Worm (Caenorhabditis elegans) whole organism, L1 larva: Measurements from ENCODE around the gene T24H10.4.

Experiments used
- C04F5.9 ChIP-seq: sonication (generic microtip); optimal IDR thresholded peaks from 2 replicates; lab custom pipeline; 2016; ENCODE audit warnings: missing genetic modification characterization, missing compliant biosample characterization
- C16A3.4 ChIP-seq: fragments of 150-350 bp; optimal IDR thresholded peaks from 2 replicates; lab custom pipeline; 2014; ENCODE audit warnings: missing biosample characterization, missing genetic modification characterization
- F16B12.6 ChIP-seq: fragments of 150-350 bp; optimal IDR thresholded peaks from 2 replicates; lab custom pipeline; 2014; ENCODE audit warnings: missing biosample characterization, missing genetic modification characterization
- Y116A8C.19 ChIP-seq: sonication (generic microtip); optimal IDR thresholded peaks from 2 replicates; lab custom pipeline; 2016; ENCODE audit warnings: missing compliant biosample characterization, missing genetic modification characterization, borderline replicate concordance
- alr-1 ChIP-seq: fragments of 200-800 bp; sonication (Bioruptor generic); optimal IDR thresholded peaks from 2 replicates; lab custom pipeline; 2018; ENCODE audit warnings: borderline replicate concordance, mild to moderate bottlenecking, missing genetic modification characterization, missing compliant biosample characterization
- ama-1 ChIP-seq: fragments of 150-350 bp; optimal IDR thresholded peaks from 2 replicates; lab custom pipeline; 2014
- blmp-1 ChIP-seq: fragments of 150-350 bp; optimal IDR thresholded peaks from 2 replicates; lab custom pipeline; 2014; ENCODE audit warnings: missing biosample characterization, missing genetic modification characterization
- ceh-63 ChIP-seq: fragments of 200-800 bp; sonication (Bioruptor generic); optimal IDR thresholded peaks from 2 replicates; lab custom pipeline; 2018; ENCODE audit warnings: mild to moderate bottlenecking, missing genetic modification characterization, missing compliant biosample characterization
- ceh-8 ChIP-seq: fragments of 200-800 bp; sonication (Bioruptor generic); optimal IDR thresholded peaks from 2 replicates; lab custom pipeline; 2018; ENCODE audit warnings: mild to moderate bottlenecking, missing genetic modification characterization, moderate library complexity, missing compliant biosample characterization
- ceh-88 ChIP-seq: fragments of 200-800 bp; sonication (Bioruptor generic); IDR thresholded peaks from 2 replicates; pipeline ENCODE4 v1.3.6; 2022; ENCODE audit warnings: missing genetic modification characterization, missing compliant biosample characterization
- ceh-90 ChIP-seq: sonication (generic microtip); optimal IDR thresholded peaks from 2 replicates; lab custom pipeline; 2016; ENCODE audit warnings: missing genetic modification characterization, missing compliant biosample characterization
- dpl-1 ChIP-seq, 3 experiments: fragments of 150-350 bp in 2 of 3; sonication (generic microtip) in 1 of 3; optimal IDR thresholded peaks; 2 replicates each; lab custom pipeline; 2014 to 2017; ENCODE audit warnings: missing biosample characterization in 3 of 3, missing genetic modification characterization in 3 of 3, missing genetic modification reagents in 3 of 3
- efl-1 ChIP-seq, 4 experiments: fragments of 150-350 bp; optimal IDR thresholded peaks in 3 of 4; peaks in 1 of 4; 1 replicate in 1 of 4; 2 replicates in 3 of 4; lab custom pipeline; 2014; ENCODE audit warnings: missing biosample characterization in 2 of 4, missing genetic modification characterization in 2 of 4, missing genetic modification reagents in 2 of 4
- egl-13 ChIP-seq: sonication (generic microtip); optimal IDR thresholded peaks from 2 replicates; lab custom pipeline; 2016; ENCODE audit warnings: missing genotype, missing genetic modification reagents, missing genetic modification characterization, missing compliant biosample characterization
- elt-2 ChIP-seq: sonication (generic microtip); optimal IDR thresholded peaks from 2 replicates; lab custom pipeline; 2016; ENCODE audit warnings: missing genetic modification characterization, mild to moderate bottlenecking, inconsistent platforms, missing compliant biosample characterization, missing genetic modification reagents
- elt-3 ChIP-seq, 6 experiments: fragments of 150-350 bp in 1 of 6; sonication (generic microtip); optimal IDR thresholded peaks; 2 replicates each; lab custom pipeline; 2017 to 2018; ENCODE audit warnings: missing biosample characterization in 6 of 6, missing genetic modification characterization in 6 of 6, inconsistent platforms in 1 of 6
- fkh-10 ChIP-seq: sonication (generic microtip); optimal IDR thresholded peaks from 2 replicates; lab custom pipeline; 2017; ENCODE audit warnings: missing biosample characterization, missing genetic modification reagents, missing genetic modification characterization
- fos-1 ChIP-seq: fragments of 150-350 bp; optimal IDR thresholded peaks from 2 replicates; lab custom pipeline; 2014; ENCODE audit warnings: missing biosample characterization, missing genetic modification characterization
- jun-1 ChIP-seq: fragments of 150-350 bp; optimal IDR thresholded peaks from 2 replicates; lab custom pipeline; 2014; ENCODE audit warnings: missing biosample characterization, missing genetic modification reagents, missing genetic modification characterization
- lin-13 ChIP-seq: fragments of 150-350 bp; optimal IDR thresholded peaks from 2 replicates; lab custom pipeline; 2014; ENCODE audit warnings: missing biosample characterization, missing genetic modification reagents, missing genetic modification characterization
- lin-14 ChIP-seq: fragments of 200-800 bp; sonication (Bioruptor generic); optimal IDR thresholded peaks from 2 replicates; lab custom pipeline; 2018; ENCODE audit warnings: mild to moderate bottlenecking, missing genetic modification characterization, moderate library complexity, missing compliant biosample characterization
- lin-15B ChIP-seq: fragments of 150-350 bp; sonication (generic microtip); optimal IDR thresholded peaks from 3 replicates; lab custom pipeline; 2014; ENCODE audit warnings: missing biosample characterization, missing genetic modification characterization
- lin-35 ChIP-seq, 2 experiments: fragments of 150-350 bp; optimal IDR thresholded peaks; 2 replicates each; lab custom pipeline; 2014; ENCODE audit warnings: missing biosample characterization in 2 of 2, missing genetic modification characterization in 2 of 2, missing genetic modification reagents in 2 of 2
- lin-39 ChIP-seq: fragments of 150-350 bp; optimal IDR thresholded peaks from 2 replicates; lab custom pipeline; 2014; ENCODE audit warnings: missing biosample characterization, missing genetic modification reagents, missing genetic modification characterization
- lir-3 ChIP-seq: sonication (generic microtip); optimal IDR thresholded peaks from 2 replicates; lab custom pipeline; 2016; ENCODE audit warnings: mild to moderate bottlenecking, missing genetic modification characterization, moderate library complexity, missing compliant biosample characterization; ENCODE audit not compliant: poor library complexity
- lsy-2 ChIP-seq, 2 experiments: fragments of 150-350 bp; optimal IDR thresholded peaks; 2 replicates each; lab custom pipeline; 2014; ENCODE audit warnings: missing biosample characterization in 2 of 2, missing genetic modification characterization in 2 of 2
- mab-9 ChIP-seq: fragments of 200-800 bp; sonication (Bioruptor generic); IDR thresholded peaks from 2 replicates; pipeline ENCODE4 v1.3.6; 2022; ENCODE audit warnings: missing genetic modification reagents, missing genetic modification characterization, missing compliant biosample characterization
- mep-1 ChIP-seq: fragments of 150-350 bp; optimal IDR thresholded peaks from 2 replicates; lab custom pipeline; 2014; ENCODE audit warnings: missing biosample characterization, missing genetic modification characterization
- nhr-11 ChIP-seq: fragments of 150-350 bp; optimal IDR thresholded peaks from 2 replicates; lab custom pipeline; 2014; ENCODE audit warnings: missing biosample characterization, missing genetic modification characterization
- nhr-12 ChIP-seq: sonication (generic microtip); optimal IDR thresholded peaks from 2 replicates; lab custom pipeline; 2017; ENCODE audit warnings: missing biosample characterization, missing genetic modification characterization
- nhr-20 ChIP-seq: sonication (generic microtip); optimal IDR thresholded peaks from 2 replicates; lab custom pipeline; 2016; ENCODE audit warnings: mild to moderate bottlenecking, missing genetic modification characterization, missing compliant biosample characterization
- nhr-237 ChIP-seq: fragments of 150-350 bp; optimal IDR thresholded peaks from 2 replicates; lab custom pipeline; 2014; ENCODE audit warnings: missing biosample characterization, missing genetic modification characterization
- nhr-28 ChIP-seq: fragments of 150-350 bp; optimal IDR thresholded peaks from 2 replicates; lab custom pipeline; 2014; ENCODE audit warnings: missing biosample characterization, missing genetic modification characterization
- nhr-47 ChIP-seq: sonication (generic microtip); optimal IDR thresholded peaks from 2 replicates; lab custom pipeline; 2016; ENCODE audit warnings: mild to moderate bottlenecking, missing genetic modification characterization, moderate library complexity, missing compliant biosample characterization
- nhr-71 ChIP-seq: sonication (generic microtip); optimal IDR thresholded peaks from 2 replicates; lab custom pipeline; 2016; ENCODE audit warnings: mild to moderate bottlenecking, missing genetic modification characterization, moderate library complexity, missing compliant biosample characterization
- nhr-76 ChIP-seq: sonication (generic microtip); optimal IDR thresholded peaks from 2 replicates; lab custom pipeline; 2017; ENCODE audit warnings: missing biosample characterization, missing genetic modification characterization
- nhr-84 ChIP-seq: sonication (generic microtip); optimal IDR thresholded peaks from 2 replicates; lab custom pipeline; 2017; ENCODE audit warnings: missing biosample characterization, missing genetic modification characterization
- nhr-85 ChIP-seq: sonication (generic microtip); peaks from one replicate; lab custom pipeline; 2016; ENCODE audit warnings: missing genetic modification characterization, inconsistent platforms, missing compliant biosample characterization
- nhr-90 ChIP-seq: sonication (generic microtip); optimal IDR thresholded peaks from 2 replicates; lab custom pipeline; 2016; ENCODE audit warnings: mild to moderate bottlenecking, missing genetic modification characterization, missing compliant biosample characterization; ENCODE audit not compliant: poor library complexity
- pqm-1 ChIP-seq: sonication (generic microtip); optimal IDR thresholded peaks from 3 replicates; lab custom pipeline; 2017; ENCODE audit warnings: missing biosample characterization, missing genetic modification characterization
- rnt-1 ChIP-seq: sonication (generic microtip); optimal IDR thresholded peaks from 2 replicates; lab custom pipeline; 2016; ENCODE audit warnings: mild to moderate bottlenecking, missing genetic modification characterization, moderate library complexity, missing compliant biosample characterization
- sox-4 ChIP-seq: sonication (generic microtip); optimal IDR thresholded peaks from 2 replicates; lab custom pipeline; 2016; ENCODE audit warnings: missing genetic modification characterization, missing compliant biosample characterization
- swsn-7 ChIP-seq: sonication (generic microtip); optimal IDR thresholded peaks from 2 replicates; lab custom pipeline; 2016; ENCODE audit warnings: missing genetic modification characterization, missing compliant biosample characterization
- tbx-2 ChIP-seq: sonication (generic microtip); optimal IDR thresholded peaks from 2 replicates; lab custom pipeline; 2016; ENCODE audit warnings: missing genetic modification characterization, missing compliant biosample characterization
- vab-15 ChIP-seq: sonication (generic microtip); optimal IDR thresholded peaks from 2 replicates; lab custom pipeline; 2017; ENCODE audit warnings: missing genotype, mild to moderate bottlenecking, missing genetic modification characterization, missing compliant biosample characterization
- xbp-1 ChIP-seq: sonication (generic microtip); optimal IDR thresholded peaks from 2 replicates; lab custom pipeline; 2016; ENCODE audit warnings: missing genetic modification characterization, missing compliant biosample characterization
- zag-1 ChIP-seq: fragments of 150-350 bp; optimal IDR thresholded peaks from 2 replicates; lab custom pipeline; 2014; ENCODE audit warnings: missing biosample characterization, missing genetic modification characterization
- zip-4 ChIP-seq: fragments of 200-800 bp; sonication (Bioruptor generic); optimal IDR thresholded peaks from 2 replicates; lab custom pipeline; 2018; ENCODE audit warnings: mild to moderate bottlenecking, missing genetic modification characterization, moderate library complexity, missing compliant biosample characterization
- ztf-11 ChIP-seq, 2 experiments: sonication (generic microtip); optimal IDR thresholded peaks; 2 replicates each; lab custom pipeline; 2016 to 2017; ENCODE audit warnings: missing genetic modification characterization in 2 of 2, missing biosample characterization in 1 of 2, missing compliant biosample characterization in 1 of 2
- ztf-4 ChIP-seq: fragments of 150-350 bp; optimal IDR thresholded peaks from 2 replicates; lab custom pipeline; 2014; ENCODE audit warnings: missing biosample characterization, missing genetic modification characterization

Gene T24H10.4

DNA sequence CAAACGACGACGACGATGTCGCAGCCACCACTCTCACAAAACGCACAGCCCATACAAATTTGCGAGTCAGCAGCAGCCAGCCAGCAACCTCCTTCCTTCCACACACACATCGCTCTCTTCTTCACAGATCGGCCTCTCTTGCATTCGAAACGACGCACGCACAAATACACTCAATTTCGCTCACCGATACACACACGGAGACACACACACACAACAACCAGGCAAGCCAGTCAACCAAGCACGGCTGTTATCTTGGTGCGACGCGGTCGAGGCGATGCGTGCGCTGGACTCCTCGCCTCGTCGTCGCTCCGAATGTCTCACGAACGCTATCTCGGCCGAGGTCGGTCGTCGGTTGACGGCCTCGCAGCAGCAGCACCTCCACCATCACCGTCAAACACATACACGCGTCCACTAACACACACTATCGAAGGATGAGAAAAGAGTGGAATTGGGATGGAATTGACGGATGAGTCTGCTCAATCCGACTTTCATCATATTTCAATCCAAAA is 48.9 kb upstream of the T24H10.4 start (continued):
- peak; percentile 53 for TF ChIP-seq elt-2 (tag; lab: Kevin White, UChicago)
- peak; percentile 82 for TF ChIP-seq nhr-47 (tag; lab: Kevin White, UChicago)
- peak; percentile 68 for TF ChIP-seq lin-15B
- TF ChIP-seq mab-9 (GFP tag; lab: Robert Waterston, UW): no peak; the same call in 1 of the 2 replicates
- peak; percentile 39 for TF ChIP-seq C04F5.9 (tag; lab: Kevin White, UChicago)
- TF ChIP-seq nhr-85 (tag; lab: Kevin White, UChicago): peak; percentile 85
- TF ChIP-seq nhr-71 (tag; lab: Kevin White, UChicago): peak; percentile 93
- peak; percentile 86 for TF ChIP-seq tbx-2
- no peak for TF ChIP-seq sox-4
- TF ChIP-seq alr-1 (tag; lab: Kevin White, UChicago): no peak
- TF ChIP-seq fos-1 (tag; lab: Kevin White, UChicago): peak; percentile 88
- no peak for TF ChIP-seq ceh-8 (GFP tag; lab: Kevin White, UChicago)
- TF ChIP-seq rnt-1 (tag; lab: Kevin White, UChicago): peak; percentile 73
- peak; percentile 67 for TF ChIP-seq blmp-1
- TF ChIP-seq ztf-11 (tag; optimal IDR thresholded peaks at IDR 0.05; lab: Kevin White, UChicago): peak in 1 of 2 experiments; percentile 83
- TF ChIP-seq nhr-90 (tag; lab: Kevin White, UChicago): peak; percentile 78
- TF ChIP-seq xbp-1 (tag; lab: Kevin White, UChicago): peak; percentile 78
- peak; percentile 62 for TF ChIP-seq egl-13 (tag; lab: Kevin White, UChicago)
- TF ChIP-seq jun-1 (tag; lab: Kevin White, UChicago): peak; percentile 94
- no peak for TF ChIP-seq zag-1 (tag; lab: Kevin White, UChicago)
- peak; percentile 64 for TF ChIP-seq nhr-237 (tag; lab: Kevin White, UChicago)
- TF ChIP-seq pqm-1 (tag; lab: Kevin White, UChicago): no peak
- peak; percentile 91 for TF ChIP-seq swsn-7 (tag; lab: Kevin White, UChicago)
- TF ChIP-seq F16B12.6 (tag; lab: Kevin White, UChicago): peak; percentile 62
- peak; percentile 94 for TF ChIP-seq C16A3.4 (tag; lab: Kevin White, UChicago)
- TF ChIP-seq nhr-84: no peak
- no peak for TF ChIP-seq ama-1 (lab: Kevin White, UChicago)
- TF ChIP-seq vab-15 (tag; lab: Kevin White, UChicago): no peak
- TF ChIP-seq lin-39 (tag; lab: Kevin White, UChicago): no peak
- no peak for TF ChIP-seq ceh-88 (GFP tag; lab: Robert Waterston, UW)
- TF ChIP-seq zip-4: peak; percentile 24
- TF ChIP-seq nhr-76 (tag; lab: Kevin White, UChicago): peak; percentile 91

DNA sequence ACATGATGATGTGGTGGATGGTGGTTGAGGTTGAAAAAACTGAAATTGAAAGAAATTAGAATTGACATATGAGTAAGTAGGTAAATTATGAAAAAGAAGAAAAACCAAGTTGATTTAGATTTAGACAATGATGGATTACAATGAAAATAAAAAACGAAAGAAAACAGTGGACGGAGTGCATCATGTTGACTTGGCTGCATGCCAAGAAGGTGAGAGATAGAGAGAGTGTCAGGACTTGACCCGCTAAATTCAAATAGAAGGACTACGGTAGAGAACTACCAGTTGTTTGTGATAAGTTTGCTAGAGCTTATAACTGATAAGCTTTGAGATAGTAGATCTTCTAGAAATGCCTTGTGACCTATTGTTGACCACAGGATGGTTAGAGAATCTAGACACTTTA is 48.2 kb upstream of the T24H10.4 start, which contains the start of gene T24B8.3:
Gene T24B8.3 (minus strand): TSS at position 39 of the 400 bp plus-strand sequence.
- TF ChIP-seq lir-3 (tag; lab: Kevin White, UChicago): peak; percentile 10
- no peak for TF ChIP-seq nhr-11 (tag; lab: Kevin White, UChicago)
- TF ChIP-seq F16B12.6 (tag; lab: Kevin White, UChicago): no peak
- TF ChIP-seq xbp-1 (tag; lab: Kevin White, UChicago): no peak
- peak; percentile 48 for TF ChIP-seq nhr-71 (tag; lab: Kevin White, UChicago)
- TF ChIP-seq efl-1 (optimal IDR thresholded peaks at IDR 0.05; lab: Kevin White, UChicago): peak in 1 of 2 experiments; percentile 33
- TF ChIP-seq efl-1 (GFP tag; optimal IDR thresholded peaks at IDR 0.05 in 1 of 2; lab: Kevin White, UChicago): peak; percentile 43 to 95
- TF ChIP-seq ztf-4 (tag; lab: Kevin White, UChicago): no peak
- TF ChIP-seq lsy-2 (tag; optimal IDR thresholded peaks at IDR 0.05; lab: Kevin White, UChicago): peak; percentile 42 to 77
- TF ChIP-seq mep-1 (tag; lab: Kevin White, UChicago): peak; percentile 54
- TF ChIP-seq lin-35 (GFP tag; optimal IDR thresholded peaks at IDR 0.05; lab: Kevin White, UChicago): peak; percentile 12 to 58
- TF ChIP-seq nhr-90 (tag; lab: Kevin White, UChicago): peak; percentile 16
- TF ChIP-seq ceh-90 (tag; lab: Kevin White, UChicago): no peak
- no peak for TF ChIP-seq ceh-63
- peak in 2 of 3 experiments; percentile 40 to 45 for TF ChIP-seq dpl-1 (GFP tag; optimal IDR thresholded peaks at IDR 0.05; lab: Kevin White, UChicago)
- no peak for TF ChIP-seq mab-9 (GFP tag; lab: Robert Waterston, UW)
- no peak for TF ChIP-seq nhr-28
- TF ChIP-seq lin-39 (tag; lab: Kevin White, UChicago): no peak
- no peak for TF ChIP-seq Y116A8C.19 (tag; lab: Kevin White, UChicago)
- no peak for TF ChIP-seq fkh-10 (GFP tag; lab: Kevin White, UChicago)
- TF ChIP-seq lin-14 (GFP tag; lab: Kevin White, UChicago): peak; percentile 19
- TF ChIP-seq nhr-84: no peak
- peak; percentile 48 for TF ChIP-seq nhr-20 (tag; lab: Kevin White, UChicago)
- TF ChIP-seq elt-3 (tag; optimal IDR thresholded peaks at IDR 0.05; lab: Kevin White, UChicago): peak in 1 of 6 experiments; percentile 40
- peak; percentile 29 for TF ChIP-seq lin-13 (GFP tag; lab: Kevin White, UChicago)
- TF ChIP-seq nhr-12: no peak
- TF ChIP-seq blmp-1: peak; percentile 49
- TF ChIP-seq rnt-1 (tag; lab: Kevin White, UChicago): peak; percentile 3
- no peak for TF ChIP-seq C04F5.9 (tag; lab: Kevin White, UChicago)
